Fruit fly (Drosophila melanogaster): Measurements from ENCODE around the gene Best1.

Best1 gene

dm6 chr3R:10176927-10177511 is 6.7 kb upstream of the Best1 start (continued):
- TF ChIP-seq CG3032 (tag; optimal IDR thresholded peaks at IDR 0.05) = peak; percentile 63
- TF ChIP-seq eg (GFP tag; IDR thresholded peaks at IDR 0.05) = no peak
- peak; percentile 90 for TF ChIP-seq Eip78C (GFP tag)
- no peak for TF ChIP-seq Lpt (GFP tag; optimal IDR thresholded peaks at IDR 0.05)
- peak; percentile 45 for TF ChIP-seq acj6 (GFP tag; optimal IDR thresholded peaks at IDR 0.05)
- peak; percentile 2 for TF ChIP-seq CG34406 (GFP tag; optimal IDR thresholded peaks at IDR 0.05)
- peak; percentile 22 for TF ChIP-seq CG11762 (GFP tag; optimal IDR thresholded peaks at IDR 0.05; ENCODE audit: insufficient read depth)
- TF ChIP-seq CG3919 (GFP tag; optimal IDR thresholded peaks at IDR 0.05) = peak; percentile 55

- peak; percentile 16 for TF ChIP-seq esn (GFP tag; optimal IDR thresholded peaks at IDR 0.05)
- no peak for TF ChIP-seq CG7368 (GFP tag; optimal IDR thresholded peaks at IDR 0.05)
- peak; percentile 44 for TF ChIP-seq fkh (GFP tag; optimal IDR thresholded peaks at IDR 0.05)
- no peak for TF ChIP-seq net (GFP tag; optimal IDR thresholded peaks at IDR 0.05)
- TF ChIP-seq ss (GFP tag; optimal IDR thresholded peaks at IDR 0.05) = no peak
- TF ChIP-seq CG6163 (GFP tag; IDR thresholded peaks at IDR 0.05) = 0 out of 3 replicates have a peak, but pooled peaks have one; percentile 8
- no peak for TF ChIP-seq CG10631 (GFP tag; optimal IDR thresholded peaks at IDR 0.05)
- TF ChIP-seq Met (GFP tag; optimal IDR thresholded peaks at IDR 0.05) = no peak
- TF ChIP-seq Gug (GFP tag; IDR thresholded peaks at IDR 0.05) = no peak
- TF ChIP-seq Hr4 (GFP tag; optimal IDR thresholded peaks at IDR 0.05) = peak; percentile 9
- TF ChIP-seq svp (GFP tag) = no peak
- peak; percentile 29 for TF ChIP-seq CG6854 (GFP tag; optimal IDR thresholded peaks at IDR 0.05)
- TF ChIP-seq CG15336 (GFP tag; IDR thresholded peaks at IDR 0.05) = no peak
- TF ChIP-seq OdsH (GFP tag; optimal IDR thresholded peaks at IDR 0.05) = no peak
- no peak for TF ChIP-seq dsx (GFP tag; optimal IDR thresholded peaks at IDR 0.05; ENCODE audit: poor library complexity, severe bottlenecking)
- no peak for TF ChIP-seq pdm3 (GFP tag; optimal IDR thresholded peaks at IDR 0.05)
Observed at dm6 chr3R:10169124-10169766, 1.0 kb downstream of the Best1 start.

DNA sequence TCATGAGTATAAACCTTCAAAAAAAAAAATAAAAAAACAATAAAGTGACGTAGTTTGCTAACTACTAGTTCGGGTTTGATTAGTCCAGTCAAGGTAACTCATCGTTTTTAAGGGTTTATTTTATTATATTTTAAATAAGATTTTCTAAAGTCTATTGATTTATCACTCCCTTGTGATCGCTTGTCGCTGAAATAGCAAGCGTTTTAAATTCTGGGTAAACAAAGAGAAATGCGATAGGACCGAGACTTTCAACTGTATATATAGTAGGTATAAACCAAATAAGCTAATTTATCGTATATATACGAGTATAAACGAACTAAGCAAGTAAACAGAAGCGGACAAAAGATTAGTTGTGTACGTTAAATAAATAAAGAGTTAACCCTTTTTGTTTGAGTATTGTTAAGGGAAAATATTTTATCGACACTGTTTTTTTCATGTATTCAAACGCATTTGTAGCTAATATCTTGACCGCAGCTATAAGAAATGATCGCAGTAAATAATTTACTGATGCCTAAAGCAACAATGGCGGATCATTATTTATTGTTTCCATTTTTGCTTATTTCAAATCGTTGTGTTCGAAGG is 1.7 kb downstream of the Best1 start:
- TF ChIP-seq CG8632 (GFP tag; optimal IDR thresholded peaks at IDR 0.05) (peak; percentile 62), CG15336 (GFP tag; IDR thresholded peaks at IDR 0.05) (peak; percentile 69), OdsH (GFP tag; optimal IDR thresholded peaks at IDR 0.05) (peak; percentile 59), Eip75B (GFP tag; optimal IDR thresholded peaks at IDR 0.05) (peak; percentile 16), CG6854 (GFP tag; optimal IDR thresholded peaks at IDR 0.05) (no peak), CG10669 (GFP tag; optimal IDR thresholded peaks at IDR 0.05) (peak; percentile 23), Hr38 (GFP tag; optimal IDR thresholded peaks at IDR 0.05) (no peak), CG6808 (GFP tag; optimal IDR thresholded peaks at IDR 0.05) (peak; percentile 4), vri (GFP tag; optimal IDR thresholded peaks at IDR 0.05) (peak; percentile 19), ss (GFP tag; optimal IDR thresholded peaks at IDR 0.05) (peak in 1 of 2 experiments; percentile 21), dac (GFP tag; optimal IDR thresholded peaks at IDR 0.05) (no peak), Lpt (GFP tag; optimal IDR thresholded peaks at IDR 0.05) (no peak), CG8319 (GFP tag; optimal IDR thresholded peaks at IDR 0.05) (no peak), CG7368 (GFP tag; optimal IDR thresholded peaks at IDR 0.05) (peak; percentile 10), CG34406 (GFP tag; optimal IDR thresholded peaks at IDR 0.05) (peak; percentile 36), Gug (GFP tag; IDR thresholded peaks at IDR 0.05) (no peak), CG8119 (GFP tag; IDR thresholded peaks at IDR 0.05) (no peak; the same call in 1 of the 3 replicates), Eip93F (GFP tag; optimal IDR thresholded peaks at IDR 0.05) (no peak), Smox (GFP tag; optimal IDR thresholded peaks at IDR 0.05) (peak; percentile 60), CG31627 (GFP tag; optimal IDR thresholded peaks at IDR 0.05) (peak; percentile 60), fd59A (GFP tag; optimal IDR thresholded peaks at IDR 0.05) (no peak), Sox14 (GFP tag; optimal IDR thresholded peaks at IDR 0.05) (peak; percentile 68), fkh (GFP tag; optimal IDR thresholded peaks at IDR 0.05) (peak; percentile 39), Hr39 (GFP tag; optimal IDR thresholded peaks at IDR 0.05) (peak; percentile 73), lz (GFP tag; optimal IDR thresholded peaks at IDR 0.05) (peak; percentile 47), CG3032 (tag; optimal IDR thresholded peaks at IDR 0.05) (peak; percentile 2), CG6792 (GFP tag; optimal IDR thresholded peaks at IDR 0.05) (peak; percentile 43), salr (GFP tag; optimal IDR thresholded peaks at IDR 0.05) (peak in 1 of 2 experiments; percentile 20), acj6 (GFP tag; optimal IDR thresholded peaks at IDR 0.05) (peak; percentile 61), Sox15 (GFP tag; optimal IDR thresholded peaks at IDR 0.05) (peak; percentile 22), CG11294 (GFP tag; IDR thresholded peaks at IDR 0.05) (no peak), Sox102F (GFP tag; optimal IDR thresholded peaks at IDR 0.05) (peak; percentile 41)

Data from whole organism, prepupa.